Fruit fly (Drosophila melanogaster): ENCODE results near the gene pn.

pn gene

DNA sequence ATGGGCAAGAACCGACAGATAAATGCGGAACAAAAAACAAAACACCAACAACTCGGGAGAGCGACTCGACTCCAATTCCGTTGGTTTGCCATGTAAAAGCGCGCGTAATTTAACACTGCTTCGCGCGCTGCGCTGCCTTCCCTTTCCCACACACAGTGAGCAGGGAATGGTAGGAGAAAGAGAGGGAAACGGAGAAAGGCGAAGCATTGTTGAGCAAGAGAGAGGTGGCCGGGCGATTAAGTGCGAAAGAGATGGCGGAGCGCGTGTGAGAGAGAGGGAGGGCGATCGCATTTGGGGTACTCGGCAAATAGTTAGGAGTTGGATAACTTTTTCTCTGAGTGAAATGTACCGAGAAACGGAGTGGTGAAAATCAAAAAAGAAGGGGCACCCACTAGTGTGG is 25.1 kb upstream of the pn start (continued):
- TF ChIP-seq Meics (GFP tag; optimal IDR thresholded peaks at IDR 0.05) = no peak
- TF ChIP-seq CG11093 (GFP tag; IDR thresholded peaks at IDR 0.05) = no peak
- TF ChIP-seq Nf-YB (GFP tag; optimal IDR thresholded peaks at IDR 0.05) = peak; percentile 48
- peak; percentile 24 for TF ChIP-seq Deaf1 (tag; optimal IDR thresholded peaks at IDR 0.05)
- TF ChIP-seq eyg (GFP tag; optimal IDR thresholded peaks at IDR 0.05) = no peak
- TF ChIP-seq fru (optimal IDR thresholded peaks at IDR 0.05) = no peak
- no peak for TF ChIP-seq sna (GFP tag; IDR thresholded peaks at IDR 0.05; ENCODE audit: partially characterized antibody)
- TF ChIP-seq oc (tag; optimal IDR thresholded peaks at IDR 0.05) = peak; percentile 74
- peak; percentile 14; the same call in 1 of the 2 replicates for TF ChIP-seq Scr (GFP tag; IDR thresholded peaks at IDR 0.05; ENCODE audit: partially characterized antibody)
- no peak for TF ChIP-seq CG31224 (GFP tag; IDR thresholded peaks at IDR 0.05)
- TF ChIP-seq CG13287 (GFP tag; IDR thresholded peaks at IDR 0.05; ENCODE audit: partially characterized antibody) = no peak; the same call in 1 of the 2 replicates
- TF ChIP-seq CG3065 (GFP tag; optimal IDR thresholded peaks at IDR 0.05) = no peak
- no peak for TF ChIP-seq Fer3 (tag; optimal IDR thresholded peaks at IDR 0.05)
- peak; percentile 64 for TF ChIP-seq Sox102F (GFP tag; optimal IDR thresholded peaks at IDR 0.05)
- TF ChIP-seq CG6272 (GFP tag; IDR thresholded peaks at IDR 0.05) = no peak
- TF ChIP-seq zen (tag; optimal IDR thresholded peaks at IDR 0.05) = no peak
- peak; percentile 27 for TF ChIP-seq chn (GFP tag; optimal IDR thresholded peaks at IDR 0.05)
- TF ChIP-seq crol (GFP tag; IDR thresholded peaks at IDR 0.05) = peak; percentile 97
- no peak for TF ChIP-seq CrebB (tag; optimal IDR thresholded peaks at IDR 0.05)
- no peak for TF ChIP-seq CG7928 (GFP tag; optimal IDR thresholded peaks at IDR 0.05)
- TF ChIP-seq CG3163 (GFP tag; optimal IDR thresholded peaks at IDR 0.05) = peak; percentile 46
- TF ChIP-seq E2f2 (GFP tag; IDR thresholded peaks at IDR 0.05) = peak; percentile 64
- TF ChIP-seq CG8924 (tag; optimal IDR thresholded peaks at IDR 0.05) = peak; percentile 5
- 0 out of 3 replicates have a peak, but pooled peaks have one; percentile 32 for TF ChIP-seq CG34422 (GFP tag; IDR thresholded peaks at IDR 0.05)
- no peak for TF ChIP-seq CG12219 (GFP tag; optimal IDR thresholded peaks at IDR 0.05)
- peak; percentile 70 for TF ChIP-seq CG31365 (tag; optimal IDR thresholded peaks at IDR 0.05)
- TF ChIP-seq Camta (GFP tag; optimal IDR thresholded peaks at IDR 0.05) = no peak
- TF ChIP-seq Neu2 (GFP tag; optimal IDR thresholded peaks at IDR 0.05; ENCODE audit: borderline replicate concordance) = no peak
- TF ChIP-seq CG11560 (tag; IDR thresholded peaks at IDR 0.05) = no peak
- TF ChIP-seq CG2712 (tag; optimal IDR thresholded peaks at IDR 0.05) = peak; percentile 30
- peak; percentile 93 for TF ChIP-seq CG12769 (tag; optimal IDR thresholded peaks at IDR 0.05)
- TF ChIP-seq CG13894 (tag; optimal IDR thresholded peaks at IDR 0.05) = no peak
- no peak for TF ChIP-seq CG7556 (GFP tag; optimal IDR thresholded peaks at IDR 0.05)
- no peak for TF ChIP-seq yki (optimal IDR thresholded peaks at IDR 0.05)
- TF ChIP-seq so (GFP tag; IDR thresholded peaks at IDR 0.05) = peak; percentile 69
- 0 out of 4 replicates have a peak, but pooled peaks have one; percentile 22 for TF ChIP-seq Dll (GFP tag; IDR thresholded peaks at IDR 0.05; ENCODE audit: partially characterized antibody)
- TF ChIP-seq CG8478 (optimal IDR thresholded peaks at IDR 0.05) = peak; percentile 88
- TF ChIP-seq CG18262 (tag; optimal IDR thresholded peaks at IDR 0.05) = peak; percentile 3
- TF ChIP-seq caup (GFP tag; optimal IDR thresholded peaks at IDR 0.05; ENCODE audit: severe bottlenecking) = no peak
- peak; percentile 78 for TF ChIP-seq Nf-YC (tag; optimal IDR thresholded peaks at IDR 0.05)
- TF ChIP-seq btn (GFP tag; optimal IDR thresholded peaks at IDR 0.05) = peak; percentile 2
- TF ChIP-seq Mad (GFP tag; optimal IDR thresholded peaks at IDR 0.05) = no peak
- no peak for TF ChIP-seq bcd (GFP tag; optimal IDR thresholded peaks at IDR 0.05)
- peak; percentile 28 for TF ChIP-seq Elba2 (GFP tag; optimal IDR thresholded peaks at IDR 0.05)
- no peak for TF ChIP-seq Bteb2 (GFP tag; optimal IDR thresholded peaks at IDR 0.05)
- TF ChIP-seq CG2889 (GFP tag; IDR thresholded peaks at IDR 0.05) = no peak
- TF ChIP-seq vvl (GFP tag; IDR thresholded peaks at IDR 0.05) = peak; percentile 36; the same call in 1 of the 2 replicates
- TF ChIP-seq Dp (GFP tag; optimal IDR thresholded peaks at IDR 0.05) = peak; percentile 65
- TF ChIP-seq nerfin-1 (tag; optimal IDR thresholded peaks at IDR 0.05) = peak; percentile 10
- TF ChIP-seq br (optimal IDR thresholded peaks at IDR 0.05) = no peak
- peak; percentile 37; the same call in 1 of the 2 replicates for TF ChIP-seq Bgb (GFP tag; IDR thresholded peaks at IDR 0.05; ENCODE audit: partially characterized antibody)
- 0 out of 2 replicates have a peak, but pooled peaks have one; percentile 23 for TF ChIP-seq bbx (GFP tag; IDR thresholded peaks at IDR 0.05; ENCODE audit: partially characterized antibody)
